Worm (Caenorhabditis elegans) whole organism, L1 larva: ENCODE measurements around the gene srlf-11.

Source experiments
- C34B4.2 ChIP-seq: sonication (generic microtip); optimal IDR thresholded peaks from 2 replicates; lab custom pipeline; 2017; ENCODE audit warnings: mild to moderate bottlenecking, missing genetic modification characterization, missing compliant biosample characterization
- Y116A8C.19 ChIP-seq: sonication (generic microtip); optimal IDR thresholded peaks from 2 replicates; lab custom pipeline; 2016; ENCODE audit warnings: missing compliant biosample characterization, missing genetic modification characterization, borderline replicate concordance
- aha-1 ChIP-seq: fragments of 150-350 bp; optimal IDR thresholded peaks from 2 replicates; lab custom pipeline; 2014; ENCODE audit warnings: missing biosample characterization, missing genetic modification characterization
- alr-1 ChIP-seq: fragments of 200-800 bp; sonication (Bioruptor generic); optimal IDR thresholded peaks from 2 replicates; lab custom pipeline; 2018; ENCODE audit warnings: borderline replicate concordance, mild to moderate bottlenecking, missing genetic modification characterization, missing compliant biosample characterization
- aly-2 ChIP-seq: fragments of 150-350 bp; optimal IDR thresholded peaks from 2 replicates; lab custom pipeline; 2014; ENCODE audit warnings: missing biosample characterization, missing genetic modification characterization
- ama-1 ChIP-seq: fragments of 150-350 bp; optimal IDR thresholded peaks from 2 replicates; lab custom pipeline; 2014
- blmp-1 ChIP-seq: fragments of 150-350 bp; optimal IDR thresholded peaks from 2 replicates; lab custom pipeline; 2014; ENCODE audit warnings: missing biosample characterization, missing genetic modification characterization
- ceh-63 ChIP-seq: fragments of 200-800 bp; sonication (Bioruptor generic); optimal IDR thresholded peaks from 2 replicates; lab custom pipeline; 2018; ENCODE audit warnings: mild to moderate bottlenecking, missing genetic modification characterization, missing compliant biosample characterization
- ceh-8 ChIP-seq: fragments of 200-800 bp; sonication (Bioruptor generic); optimal IDR thresholded peaks from 2 replicates; lab custom pipeline; 2018; ENCODE audit warnings: mild to moderate bottlenecking, missing genetic modification characterization, moderate library complexity, missing compliant biosample characterization
- ceh-88 ChIP-seq: fragments of 200-800 bp; sonication (Bioruptor generic); IDR thresholded peaks from 2 replicates; pipeline ENCODE4 v1.3.6; 2022; ENCODE audit warnings: missing genetic modification characterization, missing compliant biosample characterization
- ceh-90 ChIP-seq: sonication (generic microtip); optimal IDR thresholded peaks from 2 replicates; lab custom pipeline; 2016; ENCODE audit warnings: missing genetic modification characterization, missing compliant biosample characterization
- dpl-1 ChIP-seq, 3 experiments: fragments of 150-350 bp in 2 of 3; sonication (generic microtip) in 1 of 3; optimal IDR thresholded peaks; 2 replicates each; lab custom pipeline; 2014 to 2017; ENCODE audit warnings: missing biosample characterization in 3 of 3, missing genetic modification characterization in 3 of 3, missing genetic modification reagents in 3 of 3
- efl-1 ChIP-seq, 4 experiments: fragments of 150-350 bp; optimal IDR thresholded peaks in 3 of 4; peaks in 1 of 4; 1 replicate in 1 of 4; 2 replicates in 3 of 4; lab custom pipeline; 2014; ENCODE audit warnings: missing biosample characterization in 2 of 4, missing genetic modification characterization in 2 of 4, missing genetic modification reagents in 2 of 4
- egl-13 ChIP-seq: sonication (generic microtip); optimal IDR thresholded peaks from 2 replicates; lab custom pipeline; 2016; ENCODE audit warnings: missing genotype, missing genetic modification reagents, missing genetic modification characterization, missing compliant biosample characterization
- egl-27 ChIP-seq, 2 experiments: fragments of 150-350 bp in 1 of 2; sonication (generic microtip); optimal IDR thresholded peaks; 3 replicates each; lab custom pipeline; 2017 to 2018; ENCODE audit warnings: missing biosample characterization in 2 of 2, missing genetic modification characterization in 2 of 2, missing genetic modification reagents in 2 of 2
- ets-5 ChIP-seq: fragments of 200-800 bp; sonication (Bioruptor generic); IDR thresholded peaks from 2 replicates; pipeline ENCODE4 v1.3.6; 2022; ENCODE audit warnings: missing genetic modification characterization, missing compliant biosample characterization
- fkh-10 ChIP-seq: sonication (generic microtip); optimal IDR thresholded peaks from 2 replicates; lab custom pipeline; 2017; ENCODE audit warnings: missing biosample characterization, missing genetic modification reagents, missing genetic modification characterization
- fkh-4 ChIP-seq: sonication (generic microtip); optimal IDR thresholded peaks from 2 replicates; lab custom pipeline; 2016; ENCODE audit warnings: missing compliant biosample characterization, missing genetic modification characterization, borderline replicate concordance
- grh-1 ChIP-seq: fragments of 200-800 bp; sonication (Bioruptor generic); IDR thresholded peaks from 2 replicates; pipeline ENCODE4 v1.3.6; 2022; ENCODE audit warnings: missing genetic modification reagents, missing genetic modification characterization, missing compliant biosample characterization
- jun-1 ChIP-seq: fragments of 150-350 bp; optimal IDR thresholded peaks from 2 replicates; lab custom pipeline; 2014; ENCODE audit warnings: missing biosample characterization, missing genetic modification reagents, missing genetic modification characterization
- lin-13 ChIP-seq: fragments of 150-350 bp; optimal IDR thresholded peaks from 2 replicates; lab custom pipeline; 2014; ENCODE audit warnings: missing biosample characterization, missing genetic modification reagents, missing genetic modification characterization
- lin-35 ChIP-seq, 2 experiments: fragments of 150-350 bp; optimal IDR thresholded peaks; 2 replicates each; lab custom pipeline; 2014; ENCODE audit warnings: missing biosample characterization in 2 of 2, missing genetic modification characterization in 2 of 2, missing genetic modification reagents in 2 of 2
- lir-3 ChIP-seq: sonication (generic microtip); optimal IDR thresholded peaks from 2 replicates; lab custom pipeline; 2016; ENCODE audit warnings: mild to moderate bottlenecking, missing genetic modification characterization, moderate library complexity, missing compliant biosample characterization; ENCODE audit not compliant: poor library complexity
- mab-9 ChIP-seq: fragments of 200-800 bp; sonication (Bioruptor generic); IDR thresholded peaks from 2 replicates; pipeline ENCODE4 v1.3.6; 2022; ENCODE audit warnings: missing genetic modification reagents, missing genetic modification characterization, missing compliant biosample characterization
- mdl-1 ChIP-seq, 2 experiments: fragments of 150-350 bp; optimal IDR thresholded peaks; 2 replicates each; lab custom pipeline; 2014 to 2017; ENCODE audit warnings: missing biosample characterization in 2 of 2, missing genetic modification characterization in 2 of 2, inconsistent platforms in 1 of 2
- mef-2 ChIP-seq: fragments of 150-350 bp; optimal IDR thresholded peaks from 2 replicates; lab custom pipeline; 2014; ENCODE audit warnings: missing biosample characterization, missing genetic modification characterization
- mep-1 ChIP-seq: fragments of 150-350 bp; optimal IDR thresholded peaks from 2 replicates; lab custom pipeline; 2014; ENCODE audit warnings: missing biosample characterization, missing genetic modification characterization
- nhr-19 ChIP-seq: fragments of 200-800 bp; sonication (Bioruptor generic); conservative IDR thresholded peaks from 2 replicates; pipeline ENCODE4 v1.3.6; 2022; ENCODE audit warnings: missing genetic modification characterization, missing compliant biosample characterization
- nhr-20 ChIP-seq: sonication (generic microtip); optimal IDR thresholded peaks from 2 replicates; lab custom pipeline; 2016; ENCODE audit warnings: mild to moderate bottlenecking, missing genetic modification characterization, missing compliant biosample characterization
- nhr-237 ChIP-seq: fragments of 150-350 bp; optimal IDR thresholded peaks from 2 replicates; lab custom pipeline; 2014; ENCODE audit warnings: missing biosample characterization, missing genetic modification characterization
- nhr-71 ChIP-seq: sonication (generic microtip); optimal IDR thresholded peaks from 2 replicates; lab custom pipeline; 2016; ENCODE audit warnings: mild to moderate bottlenecking, missing genetic modification characterization, moderate library complexity, missing compliant biosample characterization
- nhr-76 ChIP-seq: sonication (generic microtip); optimal IDR thresholded peaks from 2 replicates; lab custom pipeline; 2017; ENCODE audit warnings: missing biosample characterization, missing genetic modification characterization
- nhr-77 ChIP-seq: fragments of 150-350 bp; optimal IDR thresholded peaks from 2 replicates; lab custom pipeline; 2014; ENCODE audit warnings: missing biosample characterization, missing genetic modification characterization
- nhr-84 ChIP-seq: sonication (generic microtip); optimal IDR thresholded peaks from 2 replicates; lab custom pipeline; 2017; ENCODE audit warnings: missing biosample characterization, missing genetic modification characterization
- nhr-85 ChIP-seq: sonication (generic microtip); peaks from one replicate; lab custom pipeline; 2016; ENCODE audit warnings: missing genetic modification characterization, inconsistent platforms, missing compliant biosample characterization
- nhr-90 ChIP-seq: sonication (generic microtip); optimal IDR thresholded peaks from 2 replicates; lab custom pipeline; 2016; ENCODE audit warnings: mild to moderate bottlenecking, missing genetic modification characterization, missing compliant biosample characterization; ENCODE audit not compliant: poor library complexity
- pag-3 ChIP-seq: sonication (generic microtip); optimal IDR thresholded peaks from 2 replicates; lab custom pipeline; 2017; ENCODE audit warnings: missing genetic modification characterization, mild to moderate bottlenecking, missing compliant biosample characterization, antibody characterized with exemption, borderline replicate concordance; ENCODE audit not compliant: insufficient read depth
- pax-3 ChIP-seq: fragments of 200-800 bp; sonication (Bioruptor generic); optimal IDR thresholded peaks from 2 replicates; lab custom pipeline; 2018; ENCODE audit warnings: mild to moderate bottlenecking, missing genetic modification characterization, moderate library complexity, missing compliant biosample characterization
- pqm-1 ChIP-seq: sonication (generic microtip); optimal IDR thresholded peaks from 3 replicates; lab custom pipeline; 2017; ENCODE audit warnings: missing biosample characterization, missing genetic modification characterization
- rnt-1 ChIP-seq: sonication (generic microtip); optimal IDR thresholded peaks from 2 replicates; lab custom pipeline; 2016; ENCODE audit warnings: mild to moderate bottlenecking, missing genetic modification characterization, moderate library complexity, missing compliant biosample characterization
- skn-1 ChIP-seq: fragments of 150-350 bp; optimal IDR thresholded peaks from 2 replicates; lab custom pipeline; 2014; ENCODE audit warnings: missing biosample characterization, missing genetic modification characterization
- snpc-4 ChIP-seq: fragments of 150-350 bp; optimal IDR thresholded peaks from 2 replicates; lab custom pipeline; 2014; ENCODE audit warnings: missing biosample characterization, missing genetic modification characterization
- sox-4 ChIP-seq: sonication (generic microtip); optimal IDR thresholded peaks from 2 replicates; lab custom pipeline; 2016; ENCODE audit warnings: missing genetic modification characterization, missing compliant biosample characterization
- tbx-2 ChIP-seq: sonication (generic microtip); optimal IDR thresholded peaks from 2 replicates; lab custom pipeline; 2016; ENCODE audit warnings: missing genetic modification characterization, missing compliant biosample characterization
- tlp-1 ChIP-seq: fragments of 150-350 bp; optimal IDR thresholded peaks from 2 replicates; lab custom pipeline; 2014; ENCODE audit warnings: missing biosample characterization, missing genetic modification characterization
- unc-62 ChIP-seq: fragments of 150-350 bp; optimal IDR thresholded peaks from 2 replicates; lab custom pipeline; 2014; ENCODE audit warnings: missing biosample characterization, missing genetic modification reagents, missing genetic modification characterization
- unc-98 ChIP-seq: fragments of 200-800 bp; sonication (Bioruptor generic); IDR thresholded peaks from 2 replicates; pipeline ENCODE4 v1.3.6; 2022; ENCODE audit warnings: missing genetic modification characterization, missing compliant biosample characterization
- vab-15 ChIP-seq: sonication (generic microtip); optimal IDR thresholded peaks from 2 replicates; lab custom pipeline; 2017; ENCODE audit warnings: missing genotype, mild to moderate bottlenecking, missing genetic modification characterization, missing compliant biosample characterization
- zag-1 ChIP-seq: fragments of 150-350 bp; optimal IDR thresholded peaks from 2 replicates; lab custom pipeline; 2014; ENCODE audit warnings: missing biosample characterization, missing genetic modification characterization
- zip-4 ChIP-seq: fragments of 200-800 bp; sonication (Bioruptor generic); optimal IDR thresholded peaks from 2 replicates; lab custom pipeline; 2018; ENCODE audit warnings: mild to moderate bottlenecking, missing genetic modification characterization, moderate library complexity, missing compliant biosample characterization
- ztf-11 ChIP-seq, 2 experiments: sonication (generic microtip); optimal IDR thresholded peaks; 2 replicates each; lab custom pipeline; 2016 to 2017; ENCODE audit warnings: missing genetic modification characterization in 2 of 2, missing biosample characterization in 1 of 2, missing compliant biosample characterization in 1 of 2
- ztf-4 ChIP-seq: fragments of 150-350 bp; optimal IDR thresholded peaks from 2 replicates; lab custom pipeline; 2014; ENCODE audit warnings: missing biosample characterization, missing genetic modification characterization

srlf-11 gene

ce11 chrIV:10854042-10854441 is 31.8 kb downstream of the srlf-11 start:
- TF ChIP-seq lir-3 (tag; lab: Kevin White, UChicago) (no peak), ets-5 (no peak), Y116A8C.19 (no peak), rnt-1 (tag; lab: Kevin White, UChicago) (no peak), efl-1 (optimal IDR thresholded peaks at IDR 0.05; lab: Kevin White, UChicago) (no peak), efl-1 (GFP tag; optimal IDR thresholded peaks at IDR 0.05 in 1 of 2; lab: Kevin White, UChicago) (peak in 1 of 2 experiments; percentile 69), C34B4.2 (tag; lab: Kevin White, UChicago) (no peak)

- no peak for TF ChIP-seq grh-1 (GFP tag; lab: Robert Waterston, UW)
- peak; percentile 19 for TF ChIP-seq mep-1 (tag; lab: Kevin White, UChicago)
- TF ChIP-seq ceh-88 (GFP tag; lab: Robert Waterston, UW): no peak
- no peak for TF ChIP-seq nhr-84
- TF ChIP-seq unc-98 (GFP tag; lab: Robert Waterston, UW): no peak
- no peak for TF ChIP-seq skn-1 (tag; lab: Kevin White, UChicago)
- TF ChIP-seq nhr-76 (tag; lab: Kevin White, UChicago): no peak
- TF ChIP-seq zag-1 (tag; lab: Kevin White, UChicago): no peak
- peak; percentile 0 for TF ChIP-seq tbx-2 (tag; lab: Kevin White, UChicago)
- no peak for TF ChIP-seq ztf-11 (tag; optimal IDR thresholded peaks at IDR 0.05; lab: Kevin White, UChicago)
- no peak for TF ChIP-seq fkh-10 (GFP tag; lab: Kevin White, UChicago)
- TF ChIP-seq nhr-237: no peak
- TF ChIP-seq ztf-4 (tag; lab: Kevin White, UChicago): no peak
- TF ChIP-seq nhr-20 (tag; lab: Kevin White, UChicago): no peak
- no peak for TF ChIP-seq egl-27 (tag; optimal IDR thresholded peaks at IDR 0.05; lab: Kevin White, UChicago)
- TF ChIP-seq ceh-63: no peak
- no peak for TF ChIP-seq ama-1
- no peak for TF ChIP-seq pax-3 (tag; lab: Kevin White, UChicago)
- TF ChIP-seq nhr-19: no peak
- peak; percentile 39 for TF ChIP-seq nhr-85 (tag; lab: Kevin White, UChicago)
- no peak for TF ChIP-seq egl-13
- no peak for TF ChIP-seq mef-2 (tag; lab: Kevin White, UChicago)
- TF ChIP-seq blmp-1 (tag; lab: Kevin White, UChicago): peak; percentile 95
- TF ChIP-seq snpc-4: no peak
- TF ChIP-seq ceh-90 (tag; lab: Kevin White, UChicago): no peak
- TF ChIP-seq C34B4.2 (tag; lab: Kevin White, UChicago): no peak
- TF ChIP-seq tlp-1 (tag; lab: Kevin White, UChicago): no peak
- TF ChIP-seq nhr-77: no peak
- peak in 1 of 3 experiments; percentile 29 for TF ChIP-seq dpl-1 (GFP tag; optimal IDR thresholded peaks at IDR 0.05; lab: Kevin White, UChicago)
- no peak for TF ChIP-seq jun-1 (tag; lab: Kevin White, UChicago)
- TF ChIP-seq pag-3 (tag; lab: Kevin White, UChicago): no peak
- peak; percentile 12 for TF ChIP-seq nhr-71
- TF ChIP-seq lin-13 (GFP tag; lab: Kevin White, UChicago): no peak
- no peak for TF ChIP-seq aha-1 (tag; lab: Kevin White, UChicago)
- no peak for TF ChIP-seq fkh-4
- TF ChIP-seq unc-62 (GFP tag; lab: Kevin White, UChicago): no peak
- TF ChIP-seq ceh-8 (GFP tag; lab: Kevin White, UChicago): no peak
- no peak for TF ChIP-seq pqm-1
- no peak for TF ChIP-seq mdl-1 (tag; optimal IDR thresholded peaks at IDR 0.05; lab: Kevin White, UChicago)
- TF ChIP-seq lin-35 (GFP tag; optimal IDR thresholded peaks at IDR 0.05; lab: Kevin White, UChicago): no peak
- no peak for TF ChIP-seq alr-1 (tag; lab: Kevin White, UChicago)
- no peak for TF ChIP-seq aly-2 (tag; lab: Kevin White, UChicago)
- TF ChIP-seq nhr-90 (tag; lab: Kevin White, UChicago): no peak
- TF ChIP-seq vab-15 (tag; lab: Kevin White, UChicago): no peak
- no peak for TF ChIP-seq sox-4 (tag; lab: Kevin White, UChicago)
- TF ChIP-seq mab-9 (GFP tag; lab: Robert Waterston, UW): no peak
- no peak for TF ChIP-seq zip-4 (GFP tag; lab: Kevin White, UChicago)
Measured at ce11 chrIV:10852403-10852802, 33.4 kb downstream of the srlf-11 start.
